Worm (Caenorhabditis elegans) whole organism, L4 larva: ENCODE measurements around the gene sre-9.
A peak's percentile ranks its signal among the peaks of the same experiment; 100 is the strongest.

Source experiments
- R02D3.7 ChIP-seq: fragments of 150-350 bp; sonication (generic microtip); optimal IDR thresholded peaks from 3 replicates; lab custom pipeline; 2014; ENCODE audit warnings: missing biosample characterization, missing genetic modification characterization
- T26A8.4 ChIP-seq: fragments of 200-800 bp; sonication (Bioruptor generic); IDR thresholded peaks from 2 replicates; pipeline ENCODE4 v1.3.6; 2022; ENCODE audit warnings: missing genetic modification characterization, missing compliant biosample characterization
- Y48G9A.11 ChIP-seq: fragments of 200-800 bp; sonication (Bioruptor generic); IDR thresholded peaks from 2 replicates; pipeline ENCODE4 v1.3.6; 2022; ENCODE audit warnings: missing genetic modification reagents, missing genetic modification characterization, missing compliant biosample characterization
- aha-1 ChIP-seq: fragments of 150-350 bp; peaks from one replicate; lab custom pipeline; 2014; ENCODE audit warnings: missing biosample characterization, missing genetic modification characterization
- ama-1 ChIP-seq: fragments of 150-350 bp; optimal IDR thresholded peaks from 2 replicates; lab custom pipeline; 2014; ENCODE audit warnings: inconsistent platforms, mixed read lengths
- ceh-28 ChIP-seq: fragments of 150-350 bp; optimal IDR thresholded peaks from 2 replicates; lab custom pipeline; 2014; ENCODE audit warnings: missing biosample characterization, missing genetic modification reagents, missing genetic modification characterization
- ceh-32 ChIP-seq: sonication (generic microtip); optimal IDR thresholded peaks from 2 replicates; lab custom pipeline; 2016; ENCODE audit warnings: mild to moderate bottlenecking, missing genetic modification characterization, missing compliant biosample characterization; ENCODE audit not compliant: poor library complexity
- ceh-62 ChIP-seq: sonication (generic microtip); optimal IDR thresholded peaks from 2 replicates; lab custom pipeline; 2017; ENCODE audit warnings: missing biosample characterization, missing genetic modification characterization
- daf-19 ChIP-seq: fragments of 200-800 bp; sonication (Bioruptor generic); conservative IDR thresholded peaks from 2 replicates; pipeline ENCODE4 v1.3.6; 2022; ENCODE audit warnings: missing genetic modification characterization, missing compliant biosample characterization
- dmd-6 ChIP-seq: fragments of 200-800 bp; sonication (Bioruptor generic); IDR thresholded peaks from 2 replicates; pipeline ENCODE4 v1.3.6; 2022; ENCODE audit warnings: missing genetic modification reagents, missing genetic modification characterization, missing compliant biosample characterization
- dmd-9 ChIP-seq: fragments of 200-800 bp; sonication (Bioruptor generic); IDR thresholded peaks from 2 replicates; pipeline ENCODE4 v1.3.6; 2022; ENCODE audit warnings: missing genetic modification reagents, missing genetic modification characterization, missing compliant biosample characterization
- dve-1 ChIP-seq: sonication (generic microtip); optimal IDR thresholded peaks from 2 replicates; lab custom pipeline; 2017; ENCODE audit warnings: antibody characterized with exemption, mild to moderate bottlenecking, missing genetic modification characterization, missing compliant biosample characterization; ENCODE audit not compliant: insufficient read depth
- egl-27 ChIP-seq: sonication (generic microtip); optimal IDR thresholded peaks from 3 replicates; lab custom pipeline; 2017; ENCODE audit warnings: missing biosample characterization, missing genetic modification reagents, missing genetic modification characterization
- hif-1 ChIP-seq, 2 experiments: sonication (generic microtip); optimal IDR thresholded peaks; 2 replicates each; lab custom pipeline; 2016 to 2017; ENCODE audit warnings: missing compliant biosample characterization in 2 of 2, missing genetic modification characterization in 2 of 2, missing genetic modification reagents in 2 of 2, missing genotype in 2 of 2, mild to moderate bottlenecking in 1 of 2
- lin-38 ChIP-seq: fragments of 200-800 bp; sonication (Bioruptor generic); IDR thresholded peaks from 2 replicates; pipeline ENCODE4 v1.3.6; 2022; ENCODE audit warnings: missing genetic modification reagents, missing genetic modification characterization, missing compliant biosample characterization
- madf-5 ChIP-seq, 2 experiments: fragments of 200-800 bp; sonication (Bioruptor generic); IDR thresholded peaks; 2 replicates each; pipeline ENCODE4 v1.3.6; 2022; ENCODE audit warnings: missing compliant biosample characterization in 2 of 2, missing genetic modification characterization in 2 of 2
- mep-1 ChIP-seq: fragments of 150-350 bp; sonication (generic microtip); optimal IDR thresholded peaks from 3 replicates; lab custom pipeline; 2014; ENCODE audit warnings: missing biosample characterization, missing genetic modification characterization
- mxl-2 ChIP-seq: fragments of 200-800 bp; sonication (Bioruptor generic); conservative IDR thresholded peaks from 2 replicates; pipeline ENCODE4 v1.3.6; 2022; ENCODE audit warnings: missing genetic modification reagents, missing genetic modification characterization, missing compliant biosample characterization
- mxl-3 ChIP-seq: fragments of 200-800 bp; sonication (Bioruptor generic); optimal IDR thresholded peaks from 2 replicates; lab custom pipeline; 2018; ENCODE audit warnings: mild to moderate bottlenecking, missing genetic modification characterization, missing compliant biosample characterization
- nhr-237 ChIP-seq: sonication (generic microtip); optimal IDR thresholded peaks from 2 replicates; lab custom pipeline; 2017; ENCODE audit warnings: missing biosample characterization, missing genetic modification characterization
- nhr-28 ChIP-seq: fragments of 150-350 bp; optimal IDR thresholded peaks from 2 replicates; lab custom pipeline; 2014; ENCODE audit warnings: missing biosample characterization, missing genetic modification characterization
- nhr-41 ChIP-seq: fragments of 200-800 bp; sonication (Bioruptor generic); IDR thresholded peaks from 2 replicates; pipeline ENCODE4 v1.3.6; 2022; ENCODE audit warnings: missing genetic modification reagents, missing genetic modification characterization, missing compliant biosample characterization
- pqm-1 ChIP-seq: sonication (generic microtip); optimal IDR thresholded peaks from 2 replicates; lab custom pipeline; 2017; ENCODE audit warnings: missing biosample characterization, missing genetic modification characterization
- saeg-2 ChIP-seq: fragments of 200-800 bp; sonication (Bioruptor generic); IDR thresholded peaks from 2 replicates; pipeline ENCODE4 v1.3.6; 2022; ENCODE audit warnings: missing genetic modification reagents, missing genetic modification characterization, missing compliant biosample characterization
- set-16 ChIP-seq: fragments of 200-800 bp; sonication (Bioruptor generic); IDR thresholded peaks from 2 replicates; pipeline ENCODE4 v1.3.6; 2022; ENCODE audit warnings: missing genetic modification reagents, missing genetic modification characterization, missing compliant biosample characterization
- spr-1 ChIP-seq: sonication (generic microtip); optimal IDR thresholded peaks from 2 replicates; lab custom pipeline; 2016; ENCODE audit warnings: mild to moderate bottlenecking, missing genetic modification characterization, missing compliant biosample characterization
- unc-62 ChIP-seq, 3 experiments: fragments of 150-350 bp in 1 of 3; sonication (generic microtip); optimal IDR thresholded peaks in 2 of 3; peaks in 1 of 3; 1 replicate in 1 of 3; 2 replicates in 2 of 3; lab custom pipeline; 2014 to 2017; ENCODE audit warnings: missing biosample characterization in 3 of 3, missing genetic modification characterization in 3 of 3, missing genetic modification reagents in 3 of 3, missing genotype in 1 of 3
- ztf-11 ChIP-seq: fragments of 150-350 bp; optimal IDR thresholded peaks from 2 replicates; lab custom pipeline; 2014; ENCODE audit warnings: missing biosample characterization, missing genetic modification characterization
- ztf-7 ChIP-seq: fragments of 150-350 bp; optimal IDR thresholded peaks from 2 replicates; lab custom pipeline; 2014; ENCODE audit warnings: missing biosample characterization, missing genetic modification characterization

Gene sre-9

ce11 chrV:3921635-3922034 is 26.9 kb downstream of the sre-9 start, which contains the start of gene srx-65:
TSS of gene srx-65 (plus strand) at chrV:3921935.
- no peak for TF ChIP-seq daf-19
- no peak for TF ChIP-seq ceh-32
- TF ChIP-seq ama-1 (lab: Kevin White, UChicago), result no peak
- TF ChIP-seq aha-1, result no peak
- TF ChIP-seq spr-1 (tag; lab: Kevin White, UChicago), result no peak
- TF ChIP-seq ceh-28 (tag; lab: Kevin White, UChicago), result no peak
- no peak for TF ChIP-seq dmd-9 (GFP tag; lab: Robert Waterston, UW)
- TF ChIP-seq T26A8.4 (GFP tag; lab: Robert Waterston, UW), result no peak
- TF ChIP-seq dve-1 (tag; lab: Kevin White, UChicago), result no peak
- no peak for TF ChIP-seq pqm-1 (tag; lab: Kevin White, UChicago)
- no peak for TF ChIP-seq hif-1 (tag; optimal IDR thresholded peaks at IDR 0.05; lab: Kevin White, UChicago)
- no peak for TF ChIP-seq egl-27
- TF ChIP-seq Y48G9A.11 (GFP tag; lab: Robert Waterston, UW), result no peak
- no peak for TF ChIP-seq mxl-2
- no peak for TF ChIP-seq ztf-11 (tag; lab: Kevin White, UChicago)

ce11 chrV:3922547-3922946 is 27.8 kb downstream of the sre-9 start:
- TF ChIP-seq unc-62 (GFP tag; optimal IDR thresholded peaks at IDR 0.05 in 1 of 2; lab: Kevin White, UChicago) (peak in 1 of 2 experiments; percentile 97), unc-62 (tag; optimal IDR thresholded peaks at IDR 0.05; lab: Kevin White, UChicago) (no peak), ceh-62 (tag; lab: Kevin White, UChicago) (no peak), dve-1 (tag; lab: Kevin White, UChicago) (no peak), mep-1 (tag; lab: Kevin White, UChicago) (no peak), mxl-3 (GFP tag; lab: Kevin White, UChicago) (no peak)

DNA sequence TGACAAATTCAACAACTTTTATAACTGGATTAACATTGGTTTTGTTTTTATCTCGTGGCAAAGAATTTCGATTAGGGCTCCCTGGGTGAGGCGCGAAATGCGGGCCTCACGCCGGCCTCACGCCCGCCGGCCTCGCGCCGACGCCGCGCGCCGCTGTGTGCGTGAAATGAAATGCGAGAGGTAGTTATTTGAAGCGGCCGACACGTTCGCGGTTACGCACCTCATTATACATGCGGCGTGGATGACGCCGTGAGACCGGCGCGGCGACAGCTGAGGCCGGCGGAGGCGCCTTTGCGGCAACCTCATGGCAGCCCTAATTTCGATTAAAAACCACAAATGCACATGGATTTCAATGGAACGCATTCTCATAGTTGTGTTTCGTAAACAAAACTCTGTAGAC is 32.8 kb downstream of the sre-9 start:
- TF ChIP-seq madf-5 (GFP tag; IDR thresholded peaks at IDR 0.05; lab: Robert Waterston, UW) (0 out of 4 replicates have a peak, but pooled peaks of 1 of the 2 experiments have one; percentile 8), nhr-237 (tag; lab: Kevin White, UChicago) (no peak), saeg-2 (no peak), set-16 (GFP tag; lab: Robert Waterston, UW) (peak; percentile 92)

DNA sequence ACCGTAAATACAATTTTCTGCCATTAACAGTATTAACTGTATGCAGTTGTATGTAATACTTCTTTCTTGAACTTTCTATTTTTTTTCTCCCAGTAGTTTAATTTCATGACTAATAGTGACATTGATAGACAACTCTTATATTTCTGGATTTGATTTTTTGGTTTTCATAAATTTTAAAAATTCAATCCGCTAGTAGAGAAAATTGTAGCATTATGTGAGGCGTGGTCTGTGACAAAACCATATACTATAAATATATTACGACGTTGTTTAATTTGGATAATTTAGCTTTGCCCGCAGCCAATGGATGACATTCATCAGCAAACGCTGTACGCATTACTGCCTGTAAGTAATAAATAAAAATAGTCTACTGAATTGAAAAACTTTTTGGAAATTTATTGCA is 34.3 kb downstream of the sre-9 start, which contains the start of gene srx-64:
TSS of gene srx-64 (plus strand) at position 301 of the 400 bp plus-strand sequence.
- TF ChIP-seq ztf-7 (tag; lab: Kevin White, UChicago) (no peak), R02D3.7 (tag; lab: Kevin White, UChicago) (no peak), mxl-2 (no peak)

- TF ChIP-seq dmd-6 (no peak), nhr-41 (GFP tag; lab: Robert Waterston, UW) (no peak)
Observed at ce11 chrV:3931326-3931725, 36.6 kb downstream of the sre-9 start, which contains the start of gene srx-63. TSS of gene srx-63 (plus strand) at chrV:3931626.

DNA sequence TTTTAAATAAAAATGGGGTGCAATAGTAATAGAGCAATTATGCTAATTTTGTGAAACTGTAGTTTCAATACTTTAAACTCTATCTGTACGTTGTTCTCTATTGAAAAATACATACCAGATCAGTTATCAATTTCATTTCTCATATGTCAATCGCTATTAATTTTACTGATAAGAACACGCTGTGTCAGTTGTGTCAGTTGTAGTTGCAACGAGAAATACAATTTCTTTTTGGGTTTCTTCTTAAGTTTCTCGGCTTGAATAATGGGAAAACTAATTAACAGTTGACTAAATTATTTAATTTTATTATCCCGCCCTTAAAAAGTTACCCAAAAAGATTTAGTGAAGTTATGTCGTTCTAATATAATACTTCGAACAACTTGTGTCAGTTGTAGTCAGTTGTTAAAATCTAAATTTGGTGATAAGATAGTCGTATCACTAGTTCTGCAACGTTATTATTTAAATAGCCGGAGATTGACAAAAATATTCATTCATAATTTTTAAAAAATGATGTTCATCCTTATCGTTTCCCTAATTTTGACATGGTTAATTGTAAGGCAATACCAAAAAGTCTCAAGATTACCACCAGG is 41.2 kb downstream of the sre-9 start, which contains the start of gene cyp-35A5:
TSS of gene cyp-35A5 (plus strand) at position 435 of the 587 bp plus-strand sequence.
- TF ChIP-seq nhr-28 (tag; lab: Kevin White, UChicago), result peak; percentile 86
- TF ChIP-seq pqm-1 (tag; lab: Kevin White, UChicago), result peak; percentile 7
- 0 out of 2 replicates have a peak, but pooled peaks have one; percentile 34 for TF ChIP-seq dmd-6
- TF ChIP-seq lin-38, result no peak
